Fruit fly (Drosophila melanogaster): ENCODE results near the gene CG11696.

Gene CG11696

DNA sequence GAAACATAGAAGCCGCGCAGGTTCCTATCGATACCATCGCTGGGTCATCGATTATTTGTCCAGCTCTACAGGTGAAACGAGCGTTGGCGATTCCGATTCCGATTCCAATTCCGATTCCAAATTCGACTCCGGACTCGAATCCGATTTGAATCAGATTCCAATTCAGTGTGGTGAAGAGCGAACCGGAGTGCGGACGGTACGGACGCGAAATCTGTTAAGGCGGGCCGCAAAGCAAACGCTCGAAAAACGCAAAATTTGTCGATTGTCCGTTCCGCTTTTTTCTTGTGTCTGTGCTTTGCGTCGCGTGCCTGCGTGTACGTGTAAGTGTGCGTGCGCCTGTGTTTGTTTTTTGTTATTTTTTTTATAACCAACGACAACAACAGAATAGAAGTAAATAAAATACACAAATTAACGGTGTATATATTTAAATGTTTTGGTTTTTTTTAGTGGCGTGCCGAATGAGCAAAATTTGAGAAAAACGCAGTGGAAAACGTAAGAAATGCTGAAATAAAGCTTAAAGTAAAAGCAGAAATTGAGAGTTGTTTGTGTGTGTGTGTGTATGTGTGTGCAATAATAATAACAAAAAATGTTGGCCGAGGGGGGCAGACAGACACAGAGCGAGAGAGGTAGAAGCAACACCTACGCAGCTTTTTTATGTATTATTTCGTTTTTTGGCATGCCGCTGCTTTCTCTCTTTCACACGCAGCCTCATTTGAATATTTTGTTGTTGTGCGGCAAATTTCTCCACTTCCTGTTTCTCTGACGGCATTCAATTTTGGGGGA is 48.5 kb downstream of the CG11696 start, which contains the start of gene Ptp10D (continued):
- TF ChIP-seq dpn (GFP tag; optimal IDR thresholded peaks at IDR 0.05) = peak in 1 of 2 experiments; percentile 30
- 0 out of 3 replicates have a peak, but pooled peaks have one; percentile 26 for TF ChIP-seq CG11456 (GFP tag; IDR thresholded peaks at IDR 0.05)
- TF ChIP-seq ERR (GFP tag; optimal IDR thresholded peaks at IDR 0.05) = no peak
- TF ChIP-seq Xrp1 (GFP tag; IDR thresholded peaks at IDR 0.05) = no peak
- peak; percentile 57 for TF ChIP-seq ftz-f1 (GFP tag; optimal IDR thresholded peaks at IDR 0.05)
- 0 out of 2 replicates have a peak, but pooled peaks have one; percentile 22 for TF ChIP-seq Awh (GFP tag; IDR thresholded peaks at IDR 0.05)
- no peak for TF ChIP-seq CG12071 (GFP tag; optimal IDR thresholded peaks at IDR 0.05)
- TF ChIP-seq CkIIα-i1 (GFP tag; IDR thresholded peaks at IDR 0.05) = no peak
- TF ChIP-seq Chrac-16 (GFP tag; optimal IDR thresholded peaks at IDR 0.05) = no peak
- TF ChIP-seq ken (GFP tag; IDR thresholded peaks at IDR 0.05) = peak; percentile 33; the same call in 1 of the 3 replicates
- TF ChIP-seq ato (GFP tag; IDR thresholded peaks at IDR 0.05; ENCODE audit: partially characterized antibody) = peak; percentile 85
- TF ChIP-seq unc-4 (GFP tag; IDR thresholded peaks at IDR 0.05; ENCODE audit: partially characterized antibody) = peak; percentile 83
- TF ChIP-seq Bteb2 (GFP tag; optimal IDR thresholded peaks at IDR 0.05) = no peak
- no peak for TF ChIP-seq CG18011 (GFP tag; optimal IDR thresholded peaks at IDR 0.05)
- no peak for TF ChIP-seq Poxn (GFP tag; IDR thresholded peaks at IDR 0.05)
- peak; percentile 68 for TF ChIP-seq nom (GFP tag; optimal IDR thresholded peaks at IDR 0.05)
- no peak for TF ChIP-seq CG7357 (GFP tag; IDR thresholded peaks at IDR 0.05)
- no peak for TF ChIP-seq Fer2 (tag; optimal IDR thresholded peaks at IDR 0.05)
- peak; percentile 52; the same call in 1 of the 3 replicates for TF ChIP-seq so (GFP tag; IDR thresholded peaks at IDR 0.05)
- no peak for TF ChIP-seq CG1529 (GFP tag; optimal IDR thresholded peaks at IDR 0.05)
- peak; percentile 40; the same call in 1 of the 2 replicates for TF ChIP-seq CG5953 (GFP tag; IDR thresholded peaks at IDR 0.05)
- TF ChIP-seq sug (tag; optimal IDR thresholded peaks at IDR 0.05) = peak; percentile 35
- no peak for TF ChIP-seq pho (GFP tag; optimal IDR thresholded peaks at IDR 0.05)
- TF ChIP-seq CG17359 (tag; optimal IDR thresholded peaks at IDR 0.05) = no peak
- TF ChIP-seq Sox100B (GFP tag; optimal IDR thresholded peaks at IDR 0.05) = no peak
- TF ChIP-seq E2f2 (GFP tag; IDR thresholded peaks at IDR 0.05) = no peak; the same call in none of the 2 replicates
- no peak for TF ChIP-seq Lhr (GFP tag; optimal IDR thresholded peaks at IDR 0.05)
- TF ChIP-seq Dfd (GFP tag; optimal IDR thresholded peaks at IDR 0.05) = peak in 1 of 2 experiments; percentile 5
- TF ChIP-seq CG10147 (GFP tag; optimal IDR thresholded peaks at IDR 0.05) = peak; percentile 38
- no peak for TF ChIP-seq ems (GFP tag; optimal IDR thresholded peaks at IDR 0.05)
- TF ChIP-seq tna (GFP tag; IDR thresholded peaks at IDR 0.05; ENCODE audit: partially characterized antibody) = peak; percentile 85
- peak; percentile 46; the same call in 1 of the 2 replicates for TF ChIP-seq sob (GFP tag; IDR thresholded peaks at IDR 0.05)
- no peak for TF ChIP-seq CG10654 (GFP tag; optimal IDR thresholded peaks at IDR 0.05)
- TF ChIP-seq Hr51 (GFP tag; optimal IDR thresholded peaks at IDR 0.05) = peak in 1 of 2 experiments; percentile 3
- no peak for TF ChIP-seq CoRest (tag; optimal IDR thresholded peaks at IDR 0.05)
- TF ChIP-seq lbe (GFP tag; optimal IDR thresholded peaks at IDR 0.05) = peak; percentile 57
- peak; percentile 11 for TF ChIP-seq PHDP (tag; optimal IDR thresholded peaks at IDR 0.05)
- TF ChIP-seq crol (GFP tag; IDR thresholded peaks at IDR 0.05) = peak; percentile 13; the same call in 1 of the 2 replicates
- TF ChIP-seq scrt (GFP tag; optimal IDR thresholded peaks at IDR 0.05) = peak; percentile 22
- peak; percentile 96 for TF ChIP-seq amos (GFP tag; IDR thresholded peaks at IDR 0.05; ENCODE audit: partially characterized antibody)
- 0 out of 2 replicates have a peak, but pooled peaks have one; percentile 14 for TF ChIP-seq CG2129 (GFP tag; IDR thresholded peaks at IDR 0.05; ENCODE audit: partially characterized antibody)
- TF ChIP-seq org-1 (GFP tag; optimal IDR thresholded peaks at IDR 0.05) = no peak
- TF ChIP-seq vnd (GFP tag; IDR thresholded peaks at IDR 0.05; ENCODE audit: partially characterized antibody) = peak; percentile 87
- no peak for TF ChIP-seq CG18476 (GFP tag; optimal IDR thresholded peaks at IDR 0.05)
- no peak for TF ChIP-seq CG4820 (GFP tag; optimal IDR thresholded peaks at IDR 0.05)
- TF ChIP-seq CG10979 (tag; optimal IDR thresholded peaks at IDR 0.05) = no peak
- TF ChIP-seq CG16813 (GFP tag; IDR thresholded peaks at IDR 0.05; ENCODE audit: partially characterized antibody) = peak; percentile 88
- TF ChIP-seq grau (tag; optimal IDR thresholded peaks at IDR 0.05) = peak; percentile 8

Data from whole organism, embryonic.